Fruit fly (Drosophila melanogaster) whole organism, prepupa: ENCODE results near the gene CG4098.

Experiments
- Blimp-1 ChIP-seq: fragments of 200-800 bp; sonication (Bioruptor generic); optimal IDR thresholded peaks from 3 replicates; lab custom pipeline; 2017; ENCODE audit warnings: missing biosample characterization, missing genetic modification characterization, mild to moderate bottlenecking, moderate library complexity, missing genetic modification reagents
- CG10669 ChIP-seq: fragments of 200-800 bp; sonication (Bioruptor generic); optimal IDR thresholded peaks from 3 replicates; lab custom pipeline; 2018; ENCODE audit warnings: missing biosample characterization, mild to moderate bottlenecking, missing genetic modification characterization, moderate library complexity
- CG11902 ChIP-seq: fragments of 200-800 bp; sonication (Bioruptor generic); optimal IDR thresholded peaks from 3 replicates; lab custom pipeline; 2016; ENCODE audit warnings: missing biosample characterization, missing genetic modification characterization
- CG16779 ChIP-seq: fragments of 200-800 bp; sonication (Bioruptor generic); optimal IDR thresholded peaks from 3 replicates; lab custom pipeline; 2017; ENCODE audit warnings: missing biosample characterization, mild to moderate bottlenecking, missing genetic modification characterization
- CG6276 ChIP-seq: fragments of 200-800 bp; sonication (Bioruptor generic); optimal IDR thresholded peaks from 2 replicates; lab custom pipeline; 2017; ENCODE audit warnings: missing biosample characterization, mild to moderate bottlenecking, missing genetic modification characterization
- CG6792 ChIP-seq: fragments of 200-800 bp; sonication (Bioruptor generic); optimal IDR thresholded peaks from 3 replicates; lab custom pipeline; 2016; ENCODE audit warnings: missing biosample characterization, missing genetic modification characterization
- CG6854 ChIP-seq: fragments of 200-800 bp; sonication (Bioruptor generic); optimal IDR thresholded peaks from 2 replicates; lab custom pipeline; 2017; ENCODE audit warnings: missing biosample characterization, mild to moderate bottlenecking, missing genetic modification characterization
- CG8119 ChIP-seq: fragments of 200-800 bp; sonication (Bioruptor generic); IDR thresholded peaks from 3 replicates; pipeline ENCODE4 v1.3.6; 2022; ENCODE audit warnings: missing biosample characterization, missing genetic modification characterization
- Ets96B ChIP-seq: fragments of 200-800 bp; optimal IDR thresholded peaks from 2 replicates; lab custom pipeline; 2019; ENCODE audit warnings: missing biosample characterization, mild to moderate bottlenecking, missing genetic modification characterization, moderate library complexity
- Hr4 ChIP-seq: fragments of 200-800 bp; sonication (Bioruptor generic); optimal IDR thresholded peaks from 3 replicates; lab custom pipeline; 2016; ENCODE audit warnings: missing biosample characterization, missing genetic modification characterization
- achi ChIP-seq: fragments of 200-800 bp; sonication (Bioruptor generic); optimal IDR thresholded peaks from 3 replicates; lab custom pipeline; 2016; ENCODE audit warnings: missing biosample characterization, missing genetic modification characterization
- eg ChIP-seq: fragments of 200-800 bp; sonication (Bioruptor generic); IDR thresholded peaks from 3 replicates; pipeline ENCODE4 v1.3.6; 2022; ENCODE audit warnings: missing biosample characterization, missing genetic modification characterization
- fd85E ChIP-seq: fragments of 200-800 bp; sonication (Bioruptor generic); optimal IDR thresholded peaks from 3 replicates; lab custom pipeline; 2016; ENCODE audit warnings: missing biosample characterization, missing genetic modification characterization
- vri ChIP-seq: fragments of 200-800 bp; sonication (Bioruptor generic); optimal IDR thresholded peaks from 3 replicates; lab custom pipeline; 2016; ENCODE audit warnings: missing biosample characterization, mild to moderate bottlenecking, missing genetic modification characterization

DNA sequence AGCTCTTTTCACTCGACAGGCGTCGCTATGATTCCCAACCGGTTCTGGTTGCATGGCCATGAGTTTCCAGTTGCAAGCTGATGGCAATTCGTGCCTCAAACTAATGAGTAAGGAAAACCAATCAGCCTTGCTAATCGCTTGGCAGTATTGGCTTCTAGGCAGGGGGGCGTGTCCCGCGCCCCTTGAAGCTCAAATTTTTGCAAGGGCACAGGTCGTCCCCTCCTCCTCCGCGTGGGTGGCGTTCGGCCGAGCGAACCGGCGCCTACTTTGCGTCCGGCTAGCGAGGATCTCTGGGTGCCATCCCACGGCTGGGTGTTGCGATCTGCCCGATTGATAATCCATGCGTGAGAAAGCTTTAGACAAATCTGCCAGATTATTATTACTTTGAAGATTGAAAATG is 44.5 kb upstream of the CG4098 start:
- no peak for TF ChIP-seq eg
- no peak for TF ChIP-seq CG11902
- TF ChIP-seq CG16779 (tag; lab: Kevin White, UChicago) = no peak
- TF ChIP-seq CG6854 = no peak
- TF ChIP-seq CG6792 (GFP tag; lab: Kevin White, UChicago) = no peak
- TF ChIP-seq fd85E = no peak
- TF ChIP-seq CG8119 (GFP tag; lab: Robert Waterston, UW) = no peak
- no peak for TF ChIP-seq Blimp-1 (GFP tag; lab: Kevin White, UChicago)
- no peak for TF ChIP-seq Hr4 (GFP tag; lab: Kevin White, UChicago)
- TF ChIP-seq Ets96B = no peak
- no peak for TF ChIP-seq CG10669 (GFP tag; lab: Kevin White, UChicago)
- TF ChIP-seq CG6276 (GFP tag; lab: Kevin White, UChicago) = no peak
- TF ChIP-seq achi = no peak
- TF ChIP-seq vri (GFP tag; lab: Kevin White, UChicago) = no peak
